Worm (Caenorhabditis elegans) whole organism, L2 larva: ENCODE measurements around the gene nhr-241.

Source experiments
- F13H6.1 ChIP-seq: sonication (generic microtip); optimal IDR thresholded peaks from 2 replicates; lab custom pipeline; 2016; ENCODE audit warnings: missing genetic modification characterization, missing compliant biosample characterization
- R02D3.7 ChIP-seq: fragments of 150-350 bp; optimal IDR thresholded peaks from 2 replicates; lab custom pipeline; 2014; ENCODE audit warnings: missing biosample characterization, missing genetic modification characterization
- aly-2 ChIP-seq: fragments of 150-350 bp; optimal IDR thresholded peaks from 2 replicates; lab custom pipeline; 2014; ENCODE audit warnings: missing biosample characterization, missing genetic modification characterization
- dmd-4 ChIP-seq: sonication (generic microtip); optimal IDR thresholded peaks from 2 replicates; lab custom pipeline; 2017; ENCODE audit warnings: missing biosample characterization, missing genetic modification characterization
- egl-27 ChIP-seq: sonication (generic microtip); optimal IDR thresholded peaks from 3 replicates; lab custom pipeline; 2017; ENCODE audit warnings: missing biosample characterization, missing genetic modification reagents, missing genetic modification characterization
- fos-1 ChIP-seq: fragments of 150-350 bp; optimal IDR thresholded peaks from 2 replicates; lab custom pipeline; 2014; ENCODE audit warnings: missing biosample characterization, missing genetic modification characterization
- gmeb-1 ChIP-seq: fragments of 150-350 bp; optimal IDR thresholded peaks from 2 replicates; lab custom pipeline; 2014; ENCODE audit warnings: missing biosample characterization, missing genetic modification characterization
- lsy-2 ChIP-seq, 2 experiments: fragments of 150-350 bp in 1 of 2; sonication (generic microtip) in 1 of 2; optimal IDR thresholded peaks; 2 replicates each; lab custom pipeline; 2014 to 2017; ENCODE audit warnings: missing biosample characterization in 2 of 2, missing genetic modification characterization in 2 of 2
- nhr-12 ChIP-seq: fragments of 150-350 bp; optimal IDR thresholded peaks from 2 replicates; lab custom pipeline; 2014; ENCODE audit warnings: missing biosample characterization, missing genetic modification characterization
- nhr-25 ChIP-seq: fragments of 150-350 bp; sonication (generic microtip); optimal IDR thresholded peaks from 3 replicates; lab custom pipeline; 2014; ENCODE audit warnings: missing biosample characterization, missing genetic modification characterization
- nhr-77 ChIP-seq: fragments of 150-350 bp; optimal IDR thresholded peaks from 2 replicates; lab custom pipeline; 2014; ENCODE audit warnings: missing biosample characterization, missing genetic modification characterization
- unc-62 ChIP-seq: fragments of 150-350 bp; optimal IDR thresholded peaks from 2 replicates; lab custom pipeline; 2014; ENCODE audit warnings: missing biosample characterization, missing genetic modification reagents, missing genetic modification characterization
- zag-1 ChIP-seq: fragments of 150-350 bp; optimal IDR thresholded peaks from 2 replicates; lab custom pipeline; 2014; ENCODE audit warnings: missing biosample characterization, missing genetic modification characterization

DNA sequence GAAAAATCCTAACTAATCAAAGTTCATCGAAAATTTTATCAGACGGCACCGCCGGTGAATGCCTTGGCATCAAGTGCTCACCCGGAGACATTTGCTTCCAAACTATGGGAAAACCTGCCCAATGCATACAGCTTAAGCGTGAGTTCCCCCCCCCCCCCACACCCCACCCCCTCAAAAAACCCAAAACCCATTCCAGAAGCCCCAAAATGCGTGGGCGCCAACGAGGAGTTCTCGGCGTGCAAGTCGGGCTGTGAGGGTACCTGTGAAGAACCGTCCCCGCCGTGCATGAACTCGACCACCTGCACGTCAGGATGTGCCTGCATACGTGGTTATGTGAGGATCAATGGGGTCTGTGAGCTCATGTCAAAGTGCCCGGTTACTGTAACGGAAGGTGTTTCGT is 24.9 kb upstream of the nhr-241 start:
- no peak for TF ChIP-seq aly-2 (tag; lab: Kevin White, UChicago)
- no peak for TF ChIP-seq lsy-2 (tag; optimal IDR thresholded peaks at IDR 0.05; lab: Kevin White, UChicago)
- no peak for TF ChIP-seq gmeb-1 (tag; lab: Kevin White, UChicago)
- no peak for TF ChIP-seq egl-27 (tag; lab: Kevin White, UChicago)
- TF ChIP-seq zag-1 (tag; lab: Kevin White, UChicago) = no peak
- TF ChIP-seq dmd-4 (tag; lab: Kevin White, UChicago) = no peak
- no peak for TF ChIP-seq nhr-25 (tag; lab: Kevin White, UChicago)
- no peak for TF ChIP-seq R02D3.7 (tag; lab: Kevin White, UChicago)
- TF ChIP-seq fos-1 (tag; lab: Kevin White, UChicago) = no peak
- TF ChIP-seq nhr-77 (tag; lab: Kevin White, UChicago) = no peak
- no peak for TF ChIP-seq nhr-12 (tag; lab: Kevin White, UChicago)
- TF ChIP-seq unc-62 (GFP tag; lab: Kevin White, UChicago) = no peak
- no peak for TF ChIP-seq F13H6.1 (tag; lab: Kevin White, UChicago)
